Fruit fly (Drosophila melanogaster): ENCODE measurements around the gene Tat.

DNA sequence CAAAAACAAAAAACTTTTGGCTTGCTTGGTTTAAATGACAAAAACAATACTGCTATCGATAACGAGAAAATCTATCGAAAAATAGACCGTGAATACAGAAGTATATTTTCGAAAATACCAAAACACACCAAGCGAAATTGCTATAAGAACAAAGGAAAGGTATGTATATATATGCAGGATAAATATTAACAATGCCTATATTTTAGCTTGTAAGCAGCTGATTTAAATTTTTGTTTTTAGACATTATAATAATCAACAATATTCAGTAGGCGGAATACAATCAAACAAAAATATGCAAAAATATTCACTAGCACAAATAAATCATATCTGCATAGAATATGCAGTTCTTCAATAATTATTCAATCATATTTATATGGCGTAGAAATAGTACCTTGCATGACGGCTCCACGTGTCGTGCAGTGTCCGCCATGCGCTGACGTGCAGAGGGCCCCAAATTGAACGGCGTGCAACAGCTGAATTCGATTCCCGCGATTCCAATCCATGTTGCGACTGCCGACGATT lies 23.1 kb upstream of the Tat start, which contains the start of the genes Fbxl4 and Dus2:
- TF ChIP-seq psq (optimal IDR thresholded peaks at IDR 0.05) (no peak), Myc (optimal IDR thresholded peaks at IDR 0.05) (no peak), ttk (optimal IDR thresholded peaks at IDR 0.05) (no peak), Sin3A (optimal IDR thresholded peaks at IDR 0.05) (no peak), h (optimal IDR thresholded peaks at IDR 0.05) (no peak)
